Worm (Caenorhabditis elegans): ENCODE data around the gene F23B12.4.

- TF ChIP-seq nfya-2 (GFP tag; IDR thresholded peaks at IDR 0.05) (no peak), gei-17 (GFP tag; optimal IDR thresholded peaks at IDR 0.05) (no peak)
These were observed 21.7 kb downstream of the F23B12.4 start for ce11 chrV:14462653-14463052.

Data from whole organism, young adult.